Fruit fly (Drosophila melanogaster) whole organism, embryonic: ENCODE data around the gene Spn75F.

Experiments used
- B-H2 ChIP-seq: fragments of 200-800 bp; sonication (Bioruptor generic); optimal IDR thresholded peaks from 2 replicates; lab custom pipeline; 2018; ENCODE audit warnings: missing biosample characterization, mild to moderate bottlenecking, missing genetic modification characterization
- Bteb2 ChIP-seq: fragments of 200-800 bp; sonication (Bioruptor generic); optimal IDR thresholded peaks from 2 replicates; lab custom pipeline; 2016; ENCODE audit warnings: missing biosample characterization, missing genetic modification characterization
- CG10147 ChIP-seq: fragments of 200-800 bp; sonication (Bioruptor generic); optimal IDR thresholded peaks from 2 replicates; lab custom pipeline; 2019; ENCODE audit warnings: missing biosample characterization, mild to moderate bottlenecking, missing genetic modification characterization, moderate library complexity
- CG10543 ChIP-seq: fragments of 200-800 bp; sonication (Bioruptor generic); optimal IDR thresholded peaks from 3 replicates; lab custom pipeline; 2017; ENCODE audit warnings: missing biosample characterization, mild to moderate bottlenecking, missing genetic modification characterization, moderate library complexity
- CG11093 ChIP-seq: fragments of 200-800 bp; sonication (Bioruptor generic); IDR thresholded peaks from 3 replicates; pipeline ENCODE4 v1.3.6; 2022; ENCODE audit warnings: missing biosample characterization, missing genetic modification characterization
- CG31441 ChIP-seq: fragments of 200-800 bp; sonication (Bioruptor generic); IDR thresholded peaks from 2 replicates; pipeline ENCODE4 v1.3.6; 2022; ENCODE audit warnings: missing biosample characterization, missing genetic modification characterization
- CG4328 ChIP-seq: fragments of 200-800 bp; sonication (Bioruptor generic); optimal IDR thresholded peaks from 3 replicates; lab custom pipeline; 2017; ENCODE audit warnings: missing biosample characterization, missing genetic modification reagents, missing genetic modification characterization
- CG6765 ChIP-seq: fragments of 200-800 bp; sonication (Bioruptor generic); optimal IDR thresholded peaks from 3 replicates; lab custom pipeline; 2017; ENCODE audit warnings: missing biosample characterization, mild to moderate bottlenecking, missing genetic modification characterization
- CG6854 ChIP-seq: fragments of 200-800 bp; sonication (Bioruptor generic); optimal IDR thresholded peaks from 3 replicates; lab custom pipeline; 2017; ENCODE audit warnings: missing biosample characterization, mild to moderate bottlenecking, missing genetic modification characterization
- CG7987 ChIP-seq: fragments of 200-800 bp; sonication (Bioruptor generic); optimal IDR thresholded peaks from 2 replicates; lab custom pipeline; 2018; ENCODE audit warnings: missing biosample characterization, mild to moderate bottlenecking, missing genetic modification characterization, moderate library complexity
- CG8478 ChIP-seq: fragments of >200 bp; optimal IDR thresholded peaks from 2 replicates; lab custom pipeline; 2018
- CG9727 ChIP-seq: fragments of 200-800 bp; sonication (Bioruptor generic); optimal IDR thresholded peaks from 3 replicates; lab custom pipeline; 2017; ENCODE audit warnings: missing biosample characterization, mild to moderate bottlenecking, missing genetic modification characterization
- CG9797 ChIP-seq: fragments of 200-800 bp; sonication (Bioruptor generic); optimal IDR thresholded peaks from 3 replicates; lab custom pipeline; 2018; ENCODE audit warnings: missing biosample characterization, mild to moderate bottlenecking, missing genetic modification characterization
- CG9932 ChIP-seq: fragments of 200-800 bp; sonication (Bioruptor generic); IDR thresholded peaks from 2 replicates; pipeline ENCODE4 v1.3.6; 2022; ENCODE audit warnings: missing biosample characterization, missing genetic modification characterization
- CrebB ChIP-seq: fragments of 200-800 bp; sonication (Bioruptor generic); optimal IDR thresholded peaks from 3 replicates; lab custom pipeline; 2018; ENCODE audit warnings: missing biosample characterization, mild to moderate bottlenecking, missing genetic modification characterization
- Deaf1 ChIP-seq: fragments of 200-800 bp; optimal IDR thresholded peaks from 3 replicates; lab custom pipeline; 2019; ENCODE audit warnings: missing biosample characterization, mild to moderate bottlenecking, missing genetic modification characterization, moderate library complexity
- Dfd ChIP-seq, 2 experiments: fragments of >200 bp; optimal IDR thresholded peaks; 2 replicates each; lab custom pipeline; 2017; ENCODE audit warnings: missing biosample characterization in 2 of 2, missing genetic modification characterization in 2 of 2
- Fer1 ChIP-seq: fragments of 200-800 bp; sonication (Bioruptor generic); optimal IDR thresholded peaks from 2 replicates; lab custom pipeline; 2017; ENCODE audit warnings: missing biosample characterization, mild to moderate bottlenecking, missing genetic modification characterization
- Hey ChIP-seq: fragments of 200-800 bp; sonication (Bioruptor generic); optimal IDR thresholded peaks from 3 replicates; lab custom pipeline; 2018; ENCODE audit warnings: missing biosample characterization, mild to moderate bottlenecking, missing genetic modification characterization
- Hr78 ChIP-seq, 2 experiments: fragments of 200-800 bp in 1 of 2; fragments of >200 bp in 1 of 2; sonication (Bioruptor generic) in 1 of 2; optimal IDR thresholded peaks; 2 replicates each; lab custom pipeline; 2017 to 2019; ENCODE audit warnings: missing biosample characterization in 2 of 2, missing genetic modification characterization in 2 of 2, mild to moderate bottlenecking in 1 of 2, moderate library complexity in 1 of 2
- MTF-1 ChIP-seq: fragments of 200-800 bp; sonication (Bioruptor generic); optimal IDR thresholded peaks from 2 replicates; lab custom pipeline; 2018; ENCODE audit warnings: missing biosample characterization, mild to moderate bottlenecking, missing genetic modification characterization, borderline replicate concordance
- Mrtf ChIP-seq: fragments of 200-800 bp; sonication (Bioruptor generic); IDR thresholded peaks from 3 replicates; pipeline ENCODE4 v1.3.6; 2022; ENCODE audit warnings: missing biosample characterization, missing genetic modification characterization
- NC2β ChIP-seq: fragments of 200-800 bp; sonication (Bioruptor generic); optimal IDR thresholded peaks from 2 replicates; lab custom pipeline; 2016; ENCODE audit warnings: missing biosample characterization, missing genetic modification characterization
- Opbp ChIP-seq: fragments of 200-800 bp; sonication (Bioruptor generic); IDR thresholded peaks from 3 replicates; pipeline ENCODE4 v1.3.6; 2022; ENCODE audit warnings: missing biosample characterization, missing genetic modification characterization; ENCODE audit not compliant: partially characterized antibody
- Pdp1 ChIP-seq, 2 experiments: fragments of 200-800 bp; sonication (Bioruptor generic); optimal IDR thresholded peaks; 3 replicates each; lab custom pipeline; 2016; ENCODE audit warnings: missing biosample characterization in 2 of 2, missing genetic modification characterization in 2 of 2, mild to moderate bottlenecking in 1 of 2, moderate library complexity in 1 of 2
- Rfx ChIP-seq: fragments of 200-800 bp; sonication (Bioruptor generic); IDR thresholded peaks from 2 replicates; pipeline ENCODE4 v1.3.6; 2022; ENCODE audit warnings: missing biosample characterization, missing genetic modification characterization
- abd-A ChIP-seq: fragments of 200-800 bp; sonication (Bioruptor generic); optimal IDR thresholded peaks from 3 replicates; lab custom pipeline; 2019; ENCODE audit warnings: missing biosample characterization, mild to moderate bottlenecking, missing genetic modification characterization, moderate library complexity
- ase ChIP-seq: fragments of 200-800 bp; sonication (Bioruptor generic); IDR thresholded peaks from 3 replicates; pipeline ENCODE4 v1.3.6; 2022; ENCODE audit warnings: missing biosample characterization, missing genetic modification characterization
- btn ChIP-seq: fragments of 200-800 bp; sonication (Bioruptor generic); optimal IDR thresholded peaks from 2 replicates; lab custom pipeline; 2016; ENCODE audit warnings: missing biosample characterization, missing genetic modification characterization
- cg ChIP-seq: fragments of 200-800 bp; sonication (Bioruptor generic); optimal IDR thresholded peaks from 3 replicates; lab custom pipeline; 2019; ENCODE audit warnings: missing biosample characterization, mild to moderate bottlenecking, missing genetic modification characterization, moderate library complexity
- ci ChIP-seq: fragments of 200-800 bp; sonication (Bioruptor generic); IDR thresholded peaks from 3 replicates; pipeline ENCODE4 v1.3.6; 2022; ENCODE audit warnings: missing biosample characterization, missing genetic modification characterization
- crol ChIP-seq: fragments of 200-800 bp; sonication (Bioruptor generic); IDR thresholded peaks from 2 replicates; pipeline ENCODE4 v1.3.6; 2022; ENCODE audit warnings: missing biosample characterization, missing genetic modification characterization
- ftz-f1 ChIP-seq: fragments of 200-800 bp; sonication (Bioruptor generic); optimal IDR thresholded peaks from 2 replicates; lab custom pipeline; 2016; ENCODE audit warnings: missing biosample characterization, missing genetic modification characterization
- gce ChIP-seq: fragments of 200-800 bp; sonication (Bioruptor generic); IDR thresholded peaks from 3 replicates; pipeline ENCODE4 v1.3.6; 2022; ENCODE audit warnings: missing biosample characterization, missing genetic modification characterization
- gfzf ChIP-seq: fragments of 200-800 bp; sonication (Bioruptor generic); optimal IDR thresholded peaks from 2 replicates; lab custom pipeline; 2016; ENCODE audit warnings: missing biosample characterization, mild to moderate bottlenecking, missing genetic modification characterization, moderate library complexity
- hbn ChIP-seq: fragments of 200-800 bp; sonication (Bioruptor generic); IDR thresholded peaks from 2 replicates; pipeline ENCODE4 v1.3.6; 2022; ENCODE audit warnings: missing biosample characterization, missing genetic modification characterization; ENCODE audit not compliant: partially characterized antibody
- lbe ChIP-seq: fragments of 200-800 bp; sonication (Bioruptor generic); optimal IDR thresholded peaks from 2 replicates; lab custom pipeline; 2016; ENCODE audit warnings: missing biosample characterization, mild to moderate bottlenecking, missing genetic modification characterization
- mirr ChIP-seq: fragments of 200-800 bp; sonication (Bioruptor generic); optimal IDR thresholded peaks from 3 replicates; lab custom pipeline; 2018; ENCODE audit warnings: missing biosample characterization, mild to moderate bottlenecking, missing genetic modification characterization
- nau ChIP-seq: fragments of 200-800 bp; sonication (Bioruptor generic); optimal IDR thresholded peaks from 3 replicates; lab custom pipeline; 2017; ENCODE audit warnings: missing biosample characterization, mild to moderate bottlenecking, missing genetic modification characterization, missing genetic modification reagents
- oc ChIP-seq: fragments of 200-800 bp; sonication (Bioruptor generic); optimal IDR thresholded peaks from 2 replicates; lab custom pipeline; 2018; ENCODE audit warnings: missing biosample characterization, mild to moderate bottlenecking, missing genetic modification characterization, moderate library complexity
- otp ChIP-seq: fragments of 200-800 bp; sonication (Bioruptor generic); IDR thresholded peaks from 3 replicates; pipeline ENCODE4, ENCODE4 v1.3.6; 2022; ENCODE audit warnings: missing biosample characterization, missing genetic modification characterization
- seq ChIP-seq: fragments of 200-800 bp; sonication (Bioruptor generic); IDR thresholded peaks from 2 replicates; pipeline ENCODE4 v1.3.6; 2022; ENCODE audit warnings: missing biosample characterization, missing genetic modification characterization
- sna ChIP-seq: fragments of 200-800 bp; sonication (Bioruptor generic); IDR thresholded peaks from 2 replicates; pipeline ENCODE4 v1.3.6; 2022; ENCODE audit warnings: missing biosample characterization, missing genetic modification characterization; ENCODE audit not compliant: partially characterized antibody
- ttk ChIP-seq: fragments of 200-800 bp; sonication (Bioruptor generic); IDR thresholded peaks from 2 replicates; pipeline ENCODE4 v2.1.2; 2022; ENCODE audit warnings: missing biosample characterization, missing genetic modification characterization
- wdn ChIP-seq: fragments of 200-800 bp; sonication (Bioruptor generic); IDR thresholded peaks from 2 replicates; pipeline ENCODE4 v1.3.6; 2022; ENCODE audit warnings: missing biosample characterization, missing genetic modification characterization

Spn75F gene

dm6 chr3L:19091423-19092124, 37.9 kb downstream of the Spn75F start (continued):
- TF ChIP-seq Hr78 (GFP tag; optimal IDR thresholded peaks at IDR 0.05; lab: Kevin White, UChicago) (peak in 1 of 2 experiments; percentile 44), CG9932 (GFP tag; lab: Robert Waterston, UW) (peak; percentile 45), gce (GFP tag; lab: Robert Waterston, UW) (peak; percentile 27; the same call in 1 of the 3 replicates), mirr (GFP tag; lab: Kevin White, UChicago) (peak; percentile 14), ttk (GFP tag; lab: Robert Waterston, UW) (peak; percentile 50; the same call in 1 of the 2 replicates), oc (peak; percentile 84), CG9797 (GFP tag; lab: Kevin White, UChicago) (no peak), cg (GFP tag; lab: Kevin White, UChicago) (peak; percentile 85), CG10147 (peak; percentile 11), CG11093 (GFP tag; lab: Robert Waterston, UW) (0 out of 3 replicates have a peak, but pooled peaks have one; percentile 27), Bteb2 (GFP tag; lab: Kevin White, UChicago) (no peak), gfzf (GFP tag; lab: Kevin White, UChicago) (no peak), CG6765 (GFP tag; lab: Kevin White, UChicago) (peak; percentile 25), otp (GFP tag; lab: Robert Waterston, UW) (peak; percentile 70; the same call in 1 of the 3 replicates), NC2β (GFP tag; lab: Kevin White, UChicago) (no peak), crol (GFP tag; lab: Robert Waterston, UW) (peak; percentile 98), Fer1 (peak; percentile 14), Dfd (GFP tag; optimal IDR thresholded peaks at IDR 0.05; lab: Kevin White, UChicago) (peak in 1 of 2 experiments; percentile 18), lbe (GFP tag; lab: Kevin White, UChicago) (peak; percentile 41), Pdp1 (GFP tag; optimal IDR thresholded peaks at IDR 0.05; lab: Kevin White, UChicago) (peak in 1 of 2 experiments; percentile 17), CG7987 (GFP tag; lab: Kevin White, UChicago) (peak; percentile 32), B-H2 (GFP tag; lab: Kevin White, UChicago) (peak; percentile 17), CG9727 (GFP tag; lab: Kevin White, UChicago) (no peak), ci (0 out of 3 replicates have a peak, but pooled peaks have one; percentile 64), CG31441 (no peak), ftz-f1 (GFP tag; lab: Kevin White, UChicago) (peak; percentile 98), CG10543 (GFP tag; lab: Kevin White, UChicago) (peak; percentile 87), abd-A (tag; lab: Kevin White, UChicago) (peak; percentile 99), hbn (GFP tag; lab: Robert Waterston, UW) (0 out of 2 replicates have a peak, but pooled peaks have one; percentile 30), CG8478 (lab: Kevin White, UChicago) (no peak), wdn (GFP tag; lab: Robert Waterston, UW) (0 out of 2 replicates have a peak, but pooled peaks have one; percentile 39), Deaf1 (tag; lab: Kevin White, UChicago) (peak; percentile 83), Rfx (peak; percentile 9; the same call in 1 of the 2 replicates), MTF-1 (no peak), sna (GFP tag; lab: Robert Waterston, UW) (0 out of 2 replicates have a peak, but pooled peaks have one; percentile 37), Hey (tag; lab: Kevin White, UChicago) (peak; percentile 11), Opbp (GFP tag; lab: Robert Waterston, UW) (0 out of 3 replicates have a peak, but pooled peaks have one; percentile 41), seq (peak; percentile 54; the same call in 1 of the 2 replicates), CG4328 (GFP tag; lab: Kevin White, UChicago) (peak; percentile 37), nau (GFP tag; lab: Kevin White, UChicago) (peak; percentile 17), ase (GFP tag; lab: Robert Waterston, UW) (0 out of 3 replicates have a peak, but pooled peaks have one; percentile 26), CG6854 (GFP tag; lab: Kevin White, UChicago) (peak; percentile 54), CrebB (tag; lab: Kevin White, UChicago) (no peak), Mrtf (GFP tag; lab: Robert Waterston, UW) (0 out of 3 replicates have a peak, but pooled peaks have one; percentile 29), btn (GFP tag; lab: Kevin White, UChicago) (no peak)
